Worm (Caenorhabditis elegans): ENCODE data around the gene mul-1.

mul-1 gene

DNA sequence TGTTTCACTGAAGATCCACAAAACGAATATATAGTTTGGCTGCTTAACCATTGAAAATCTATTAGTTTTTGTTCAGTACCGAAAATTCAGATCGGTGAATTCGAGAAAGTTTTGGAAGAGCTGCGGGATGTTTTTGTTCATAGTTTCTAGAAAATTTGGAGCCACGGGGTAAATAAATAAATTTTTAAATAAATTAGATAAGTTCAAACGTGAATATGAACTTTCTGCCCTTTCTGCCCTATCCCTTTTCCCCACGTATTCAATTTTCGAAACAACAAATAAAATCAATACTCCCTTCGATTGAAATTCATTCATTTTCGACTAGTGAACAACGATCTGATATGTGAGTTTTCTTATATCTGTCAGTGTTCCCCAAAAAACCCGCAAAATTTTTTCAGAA, 39.2 kb upstream of the mul-1 start, which contains the start of gene scrm-5:
Gene scrm-5 (plus strand): TSS at position 301 of the 400 bp plus-strand sequence.
- TF ChIP-seq egl-5 (tag; optimal IDR thresholded peaks at IDR 0.05) (no peak), ama-1 (optimal IDR thresholded peaks at IDR 0.05) (no peak), ceh-82 (tag; optimal IDR thresholded peaks at IDR 0.05) (no peak), elt-1 (tag; optimal IDR thresholded peaks at IDR 0.05) (no peak), mdl-1 (tag; optimal IDR thresholded peaks at IDR 0.05) (no peak), fkh-10 (GFP tag; optimal IDR thresholded peaks at IDR 0.05) (no peak), fos-1 (tag; optimal IDR thresholded peaks at IDR 0.05) (no peak), nhr-76 (tag; optimal IDR thresholded peaks at IDR 0.05) (no peak), zag-1 (tag; optimal IDR thresholded peaks at IDR 0.05) (no peak), nhr-12 (tag; optimal IDR thresholded peaks at IDR 0.05) (no peak), skn-1 (tag; optimal IDR thresholded peaks at IDR 0.05) (no peak), elt-3 (tag; optimal IDR thresholded peaks at IDR 0.05) (no peak), egl-27 (tag; optimal IDR thresholded peaks at IDR 0.05) (no peak), ceh-9 (tag; optimal IDR thresholded peaks at IDR 0.05) (no peak), pha-4 (tag; optimal IDR thresholded peaks at IDR 0.05) (no peak)

- peak; percentile 51 for TF ChIP-seq elt-2 (tag; optimal IDR thresholded peaks at IDR 0.05)
- no peak for TF ChIP-seq R02D3.7 (tag; optimal IDR thresholded peaks at IDR 0.05)
Observed at ce11 chrIV:4154641-4155040, 31.7 kb upstream of the mul-1 start, which contains the start of gene K08D10.14. TSS of gene K08D10.14 (plus strand) at chrIV:4154941.

ce11 chrIV:4152143-4152542, 29.2 kb upstream of the mul-1 start, which contains the start of the genes K08D10.10 and R07C12.1:
TSS of gene K08D10.10 (plus strand) at chrIV:4152235.
TSS of gene R07C12.1 (plus strand) at chrIV:4152456.
- TF ChIP-seq unc-62 (GFP tag; optimal IDR thresholded peaks at IDR 0.05) (no peak), jun-1 (tag; optimal IDR thresholded peaks at IDR 0.05) (peak; percentile 10), elt-2 (tag; optimal IDR thresholded peaks at IDR 0.05) (peak; percentile 74), pha-4 (tag; optimal IDR thresholded peaks at IDR 0.05) (no peak)

ce11 chrIV:4150138-4150537, 27.2 kb upstream of the mul-1 start:
- TF ChIP-seq lin-39 (tag; optimal IDR thresholded peaks at IDR 0.05) (no peak), ceh-9 (tag; optimal IDR thresholded peaks at IDR 0.05) (no peak), lin-15B (tag; optimal IDR thresholded peaks at IDR 0.05) (no peak), daf-12 (tag; optimal IDR thresholded peaks at IDR 0.05) (no peak), elt-2 (tag; optimal IDR thresholded peaks at IDR 0.05) (peak; percentile 51), ztf-11 (tag; optimal IDR thresholded peaks at IDR 0.05) (no peak), tbx-2 (tag; optimal IDR thresholded peaks at IDR 0.05) (no peak)

- TF ChIP-seq elt-2 (tag; optimal IDR thresholded peaks at IDR 0.05) (peak; percentile 93), jun-1 (tag; optimal IDR thresholded peaks at IDR 0.05) (peak; percentile 53), nhr-11 (tag; optimal IDR thresholded peaks at IDR 0.05) (no peak), pqm-1 (tag; optimal IDR thresholded peaks at IDR 0.05) (peak; percentile 83), pha-4 (tag; optimal IDR thresholded peaks at IDR 0.05) (peak; percentile 42)
Observed at ce11 chrIV:4147891-4148290, 24.9 kb upstream of the mul-1 start.

DNA sequence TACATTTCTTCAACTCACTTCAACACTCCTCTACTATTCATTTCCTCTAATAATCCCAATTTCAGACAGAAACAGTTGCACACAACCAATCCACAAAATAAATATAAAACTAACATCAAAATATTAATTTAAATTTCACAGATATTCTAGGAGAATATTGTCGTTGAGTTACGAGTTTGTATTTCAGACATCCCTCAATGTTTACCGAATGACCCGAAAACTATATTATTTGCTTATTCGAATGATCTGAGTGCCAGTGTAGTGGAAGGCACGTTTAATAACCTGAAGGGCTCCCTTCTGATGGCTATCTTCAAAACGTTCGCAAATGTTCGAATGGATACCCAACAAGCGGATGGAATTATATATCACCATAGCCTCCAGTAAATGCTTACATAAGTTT, 21.8 kb upstream of the mul-1 start, which contains the start of gene R07C12.3:
Gene R07C12.3 (plus strand): TSS at position 301 of the 400 bp plus-strand sequence.
- TF ChIP-seq nhr-25 (tag; optimal IDR thresholded peaks at IDR 0.05), result no peak
- TF ChIP-seq nhr-11 (tag; optimal IDR thresholded peaks at IDR 0.05), result no peak
- TF ChIP-seq fos-1 (tag; optimal IDR thresholded peaks at IDR 0.05), result no peak
- no peak for TF ChIP-seq lin-39 (tag; optimal IDR thresholded peaks at IDR 0.05)
- TF ChIP-seq nhr-77 (tag; optimal IDR thresholded peaks at IDR 0.05), result no peak
- TF ChIP-seq hmg-11 (tag; optimal IDR thresholded peaks at IDR 0.05), result no peak
- no peak for TF ChIP-seq ztf-4 (tag; optimal IDR thresholded peaks at IDR 0.05)
- no peak for TF ChIP-seq eor-1 (tag; optimal IDR thresholded peaks at IDR 0.05)
- TF ChIP-seq ZK546.5 (tag; optimal IDR thresholded peaks at IDR 0.05), result no peak
- no peak for TF ChIP-seq mml-1 (tag; optimal IDR thresholded peaks at IDR 0.05)
- no peak for TF ChIP-seq fkh-10 (GFP tag; optimal IDR thresholded peaks at IDR 0.05)
- no peak for TF ChIP-seq nhr-12 (tag; optimal IDR thresholded peaks at IDR 0.05)
- TF ChIP-seq nhr-23 (tag; optimal IDR thresholded peaks at IDR 0.05), result no peak
- no peak for TF ChIP-seq ceh-9 (tag; optimal IDR thresholded peaks at IDR 0.05)
- no peak for TF ChIP-seq ztf-11 (tag; optimal IDR thresholded peaks at IDR 0.05)
- TF ChIP-seq zag-1 (tag; optimal IDR thresholded peaks at IDR 0.05), result no peak
- TF ChIP-seq daf-12 (tag; optimal IDR thresholded peaks at IDR 0.05), result no peak

All from whole organism, L3 larva.